Worm (Caenorhabditis elegans) whole organism, L3 larva: ENCODE data around the gene fkh-3.

Experiments used
- R02D3.7 ChIP-seq: fragments of 150-350 bp; optimal IDR thresholded peaks from 2 replicates; lab custom pipeline; 2014; ENCODE audit warnings: missing biosample characterization, missing genetic modification characterization
- ZK546.5 ChIP-seq: sonication (generic microtip); optimal IDR thresholded peaks from 2 replicates; lab custom pipeline; 2017; ENCODE audit warnings: missing biosample characterization, missing genetic modification characterization
- aly-2 ChIP-seq: fragments of 150-350 bp; optimal IDR thresholded peaks from 2 replicates; lab custom pipeline; 2014; ENCODE audit warnings: missing biosample characterization, missing genetic modification characterization
- ama-1 ChIP-seq: fragments of 150-350 bp; optimal IDR thresholded peaks from 2 replicates; lab custom pipeline; 2018
- ceh-28 ChIP-seq: fragments of 150-350 bp; optimal IDR thresholded peaks from 2 replicates; lab custom pipeline; 2014; ENCODE audit warnings: missing biosample characterization, missing genetic modification reagents, missing genetic modification characterization
- ceh-82 ChIP-seq: fragments of 150-350 bp; optimal IDR thresholded peaks from 2 replicates; lab custom pipeline; 2014; ENCODE audit warnings: missing biosample characterization, missing genetic modification characterization
- ceh-9 ChIP-seq: sonication (generic microtip); optimal IDR thresholded peaks from 2 replicates; lab custom pipeline; 2018; ENCODE audit warnings: missing biosample characterization, missing genetic modification characterization
- daf-12 ChIP-seq: fragments of 150-350 bp; optimal IDR thresholded peaks from 2 replicates; lab custom pipeline; 2014; ENCODE audit warnings: missing biosample characterization, missing genetic modification reagents, missing genetic modification characterization
- egl-27 ChIP-seq: sonication (generic microtip); optimal IDR thresholded peaks from 4 replicates; lab custom pipeline; 2017; ENCODE audit warnings: missing biosample characterization, missing genetic modification reagents, missing genetic modification characterization
- egl-5 ChIP-seq: fragments of 150-350 bp; optimal IDR thresholded peaks from 2 replicates; lab custom pipeline; 2017; ENCODE audit warnings: missing biosample characterization, missing genetic modification reagents, missing genetic modification characterization, inconsistent platforms
- elt-2 ChIP-seq: sonication (generic microtip); optimal IDR thresholded peaks from 2 replicates; lab custom pipeline; 2016; ENCODE audit warnings: missing genetic modification reagents, mild to moderate bottlenecking, missing genetic modification characterization, missing compliant biosample characterization
- elt-3 ChIP-seq, 3 experiments: fragments of 150-350 bp in 1 of 3; sonication (generic microtip) in 2 of 3; optimal IDR thresholded peaks; 2 replicates in 2 of 3; 4 replicates in 1 of 3; lab custom pipeline; 2014 to 2017; ENCODE audit warnings: missing biosample characterization in 3 of 3, missing genetic modification characterization in 3 of 3
- eor-1 ChIP-seq, 2 experiments: fragments of 150-350 bp; optimal IDR thresholded peaks; 2 replicates each; lab custom pipeline; 2014 to 2018; ENCODE audit warnings: missing biosample characterization in 2 of 2, missing genetic modification characterization in 2 of 2
- fkh-10 ChIP-seq: sonication (generic microtip); optimal IDR thresholded peaks from 2 replicates; lab custom pipeline; 2017; ENCODE audit warnings: missing biosample characterization, missing genetic modification reagents, missing genetic modification characterization
- fos-1 ChIP-seq: fragments of 150-350 bp; optimal IDR thresholded peaks from 2 replicates; lab custom pipeline; 2014; ENCODE audit warnings: missing biosample characterization, missing genetic modification characterization
- hmg-11 ChIP-seq: sonication (generic microtip); optimal IDR thresholded peaks from 2 replicates; lab custom pipeline; 2016; ENCODE audit warnings: missing genetic modification characterization, missing compliant biosample characterization
- jun-1 ChIP-seq: fragments of 150-350 bp; optimal IDR thresholded peaks from 2 replicates; lab custom pipeline; 2014; ENCODE audit warnings: missing biosample characterization, missing genetic modification reagents, missing genetic modification characterization
- lin-15B ChIP-seq: fragments of 150-350 bp; optimal IDR thresholded peaks from 2 replicates; lab custom pipeline; 2014; ENCODE audit warnings: missing biosample characterization, missing genetic modification characterization
- lin-39 ChIP-seq: fragments of 150-350 bp; optimal IDR thresholded peaks from 2 replicates; lab custom pipeline; 2018; ENCODE audit warnings: missing biosample characterization, missing genetic modification reagents, missing genetic modification characterization
- lsy-12 ChIP-seq: sonication (generic microtip); optimal IDR thresholded peaks from 2 replicates; lab custom pipeline; 2016; ENCODE audit warnings: mild to moderate bottlenecking, missing genetic modification characterization, missing compliant biosample characterization
- mdl-1 ChIP-seq: fragments of 150-350 bp; optimal IDR thresholded peaks from 2 replicates; lab custom pipeline; 2014; ENCODE audit warnings: missing biosample characterization, missing genetic modification characterization
- mml-1 ChIP-seq: fragments of 150-350 bp; sonication (generic microtip); optimal IDR thresholded peaks from 3 replicates; lab custom pipeline; 2014; ENCODE audit warnings: missing biosample characterization, missing genetic modification characterization
- nfya-1 ChIP-seq: sonication (generic microtip); optimal IDR thresholded peaks from 2 replicates; lab custom pipeline; 2017; ENCODE audit warnings: missing genetic modification characterization, mild to moderate bottlenecking, missing compliant biosample characterization, antibody characterized with exemption, moderate library complexity; ENCODE audit not compliant: insufficient read depth
- nhr-11 ChIP-seq: fragments of 150-350 bp; optimal IDR thresholded peaks from 2 replicates; lab custom pipeline; 2014; ENCODE audit warnings: missing biosample characterization, missing genetic modification characterization
- nhr-12 ChIP-seq: fragments of 150-350 bp; optimal IDR thresholded peaks from 2 replicates; lab custom pipeline; 2014; ENCODE audit warnings: missing biosample characterization, missing genetic modification characterization
- nhr-23 ChIP-seq: fragments of 150-350 bp; optimal IDR thresholded peaks from 2 replicates; lab custom pipeline; 2014; ENCODE audit warnings: missing biosample characterization, missing genetic modification reagents, missing genetic modification characterization
- nhr-25 ChIP-seq: sonication (generic microtip); optimal IDR thresholded peaks from 2 replicates; lab custom pipeline; 2017; ENCODE audit warnings: missing biosample characterization, missing genetic modification characterization
- nhr-28 ChIP-seq: fragments of 150-350 bp; optimal IDR thresholded peaks from 2 replicates; lab custom pipeline; 2014; ENCODE audit warnings: missing biosample characterization, missing genetic modification characterization
- nhr-67 ChIP-seq: fragments of 150-350 bp; optimal IDR thresholded peaks from 2 replicates; lab custom pipeline; 2014; ENCODE audit warnings: missing biosample characterization, missing genetic modification characterization
- nhr-77 ChIP-seq: fragments of 150-350 bp; optimal IDR thresholded peaks from 2 replicates; lab custom pipeline; 2014; ENCODE audit warnings: missing biosample characterization, missing genetic modification characterization
- pha-4 ChIP-seq: fragments of 150-350 bp; optimal IDR thresholded peaks from 2 replicates; lab custom pipeline; 2014; ENCODE audit warnings: missing biosample characterization, missing genetic modification reagents, missing genetic modification characterization
- pqm-1 ChIP-seq: fragments of 150-350 bp; optimal IDR thresholded peaks from 2 replicates; lab custom pipeline; 2017; ENCODE audit warnings: missing biosample characterization, missing genetic modification characterization, inconsistent platforms
- sea-2 ChIP-seq: fragments of 150-350 bp; sonication (generic microtip); optimal IDR thresholded peaks from 4 replicates; lab custom pipeline; 2014; ENCODE audit warnings: missing biosample characterization, missing genetic modification reagents, missing genetic modification characterization
- skn-1 ChIP-seq: fragments of 150-350 bp; optimal IDR thresholded peaks from 2 replicates; lab custom pipeline; 2014; ENCODE audit warnings: missing biosample characterization, missing genetic modification characterization
- tbx-2 ChIP-seq: sonication (generic microtip); optimal IDR thresholded peaks from 2 replicates; lab custom pipeline; 2016; ENCODE audit warnings: mild to moderate bottlenecking, missing genetic modification characterization, missing compliant biosample characterization
- unc-39 ChIP-seq: sonication (generic microtip); optimal IDR thresholded peaks from 4 replicates; lab custom pipeline; 2017; ENCODE audit warnings: missing biosample characterization, missing genetic modification characterization
- unc-62 ChIP-seq: fragments of 150-350 bp; sonication (generic microtip); optimal IDR thresholded peaks from 4 replicates; lab custom pipeline; 2014; ENCODE audit warnings: missing biosample characterization, missing genetic modification reagents, missing genetic modification characterization
- zag-1 ChIP-seq: fragments of 150-350 bp; optimal IDR thresholded peaks from 2 replicates; lab custom pipeline; 2014; ENCODE audit warnings: missing biosample characterization, missing genetic modification characterization
- ztf-11 ChIP-seq: fragments of 150-350 bp; optimal IDR thresholded peaks from 2 replicates; lab custom pipeline; 2014; ENCODE audit warnings: missing biosample characterization, missing genetic modification characterization
- ztf-4 ChIP-seq: fragments of 150-350 bp; optimal IDR thresholded peaks from 2 replicates; lab custom pipeline; 2014; ENCODE audit warnings: missing biosample characterization, missing genetic modification characterization

fkh-3 gene

ce11 chrX:13415722-13416121, 7.5 kb downstream of the fkh-3 start, which contains the start of gene C29F7.2:
C29F7.2 (plus strand) TSS chrX:13416078.
- TF ChIP-seq pqm-1 (tag; lab: Kevin White, UChicago) (peak; percentile 95), pha-4 (tag; lab: Kevin White, UChicago) (peak; percentile 64), elt-2 (tag; lab: Kevin White, UChicago) (peak; percentile 94), egl-5 (tag; lab: Kevin White, UChicago) (no peak), ztf-4 (no peak), jun-1 (tag; lab: Kevin White, UChicago) (peak; percentile 31), ama-1 (lab: Kevin White, UChicago) (no peak)

ce11 chrX:13414974-13415373, 8.3 kb downstream of the fkh-3 start:
- TF ChIP-seq mdl-1 (tag; lab: Kevin White, UChicago) (no peak), nhr-67 (tag; lab: Kevin White, UChicago) (no peak), pqm-1 (tag; lab: Kevin White, UChicago) (peak; percentile 41), elt-3 (tag; optimal IDR thresholded peaks at IDR 0.05; lab: Kevin White, UChicago) (no peak), zag-1 (tag; lab: Kevin White, UChicago) (no peak), egl-27 (tag; lab: Kevin White, UChicago) (no peak), nhr-23 (tag; lab: Kevin White, UChicago) (peak; percentile 6), unc-39 (tag; lab: Kevin White, UChicago) (no peak), R02D3.7 (tag; lab: Kevin White, UChicago) (no peak), daf-12 (no peak), nhr-12 (tag; lab: Kevin White, UChicago) (no peak), nhr-28 (tag; lab: Kevin White, UChicago) (no peak), ama-1 (lab: Kevin White, UChicago) (no peak), eor-1 (tag; optimal IDR thresholded peaks at IDR 0.05; lab: Kevin White, UChicago) (no peak), lin-39 (peak; percentile 41), ceh-82 (tag; lab: Kevin White, UChicago) (no peak), ceh-28 (tag; lab: Kevin White, UChicago) (no peak), tbx-2 (no peak), unc-62 (GFP tag; lab: Kevin White, UChicago) (no peak), mml-1 (no peak), pha-4 (tag; lab: Kevin White, UChicago) (peak; percentile 69), skn-1 (tag; lab: Kevin White, UChicago) (no peak), ztf-4 (no peak), ceh-9 (tag; lab: Kevin White, UChicago) (no peak), aly-2 (tag; lab: Kevin White, UChicago) (no peak), lin-15B (tag; lab: Kevin White, UChicago) (no peak), nhr-11 (no peak), nhr-25 (no peak), ztf-11 (tag; lab: Kevin White, UChicago) (no peak), fkh-10 (GFP tag; lab: Kevin White, UChicago) (no peak), elt-2 (tag; lab: Kevin White, UChicago) (peak; percentile 43), jun-1 (tag; lab: Kevin White, UChicago) (no peak), lsy-12 (tag; lab: Kevin White, UChicago) (no peak), sea-2 (no peak), nfya-1 (tag; lab: Kevin White, UChicago) (no peak), nhr-77 (tag; lab: Kevin White, UChicago) (no peak), hmg-11 (tag; lab: Kevin White, UChicago) (peak; percentile 67), fos-1 (no peak), ZK546.5 (tag; lab: Kevin White, UChicago) (no peak)

ce11 chrX:13412307-13412706, 10.9 kb downstream of the fkh-3 start:
- TF ChIP-seq daf-12 (no peak), elt-2 (tag; lab: Kevin White, UChicago) (peak; percentile 70)
